Fruit fly (Drosophila melanogaster) whole organism, adult: ENCODE measurements around the gene CG32679.

Experiments
- CG11617 ChIP-seq: fragments of 200-800 bp; sonication (Bioruptor generic); optimal IDR thresholded peaks from 2 replicates; lab custom pipeline; 2017; ENCODE audit warnings: mild to moderate bottlenecking, missing biosample characterization, missing genetic modification reagents, missing genetic modification characterization
- CG12768 ChIP-seq: fragments of 200-800 bp; sonication (Bioruptor generic); optimal IDR thresholded peaks from 2 replicates; lab custom pipeline; 2017; ENCODE audit warnings: missing biosample characterization, missing genetic modification characterization, mild to moderate bottlenecking, moderate library complexity, missing genetic modification reagents
- CG1620 ChIP-seq: fragments of 200-800 bp; sonication (Bioruptor generic); optimal IDR thresholded peaks from 2 replicates; lab custom pipeline; 2016; ENCODE audit warnings: missing biosample characterization, missing genetic modification characterization
- CG5204 ChIP-seq: fragments of 200-800 bp; sonication (Bioruptor generic); optimal IDR thresholded peaks from 2 replicates; lab custom pipeline; 2016; ENCODE audit warnings: missing biosample characterization, missing genetic modification characterization
- Clk ChIP-seq: fragments of 200-800 bp; sonication (Bioruptor generic); optimal IDR thresholded peaks from 2 replicates; lab custom pipeline; 2017; ENCODE audit warnings: missing biosample characterization, missing genetic modification characterization
- Crg-1 ChIP-seq: fragments of 200-800 bp; sonication (Bioruptor generic); optimal IDR thresholded peaks from 2 replicates; lab custom pipeline; 2016; ENCODE audit warnings: missing biosample characterization, missing genetic modification characterization
- Mnt ChIP-seq: fragments of 200-800 bp; sonication (Bioruptor generic); optimal IDR thresholded peaks from 2 replicates; lab custom pipeline; 2016; ENCODE audit warnings: missing biosample characterization, mild to moderate bottlenecking, missing genetic modification characterization
- cic ChIP-seq: fragments of 200-800 bp; sonication (Bioruptor generic); optimal IDR thresholded peaks from 2 replicates; lab custom pipeline; 2017; ENCODE audit warnings: missing biosample characterization, mild to moderate bottlenecking, missing genetic modification characterization, moderate library complexity
- kay ChIP-seq: fragments of 200-800 bp; sonication (Bioruptor generic); peaks from one replicate; lab custom pipeline; 2016; ENCODE audit warnings: missing biosample characterization, missing genetic modification characterization, borderline replicate concordance
- pad ChIP-seq: fragments of 200-800 bp; sonication (Bioruptor generic); optimal IDR thresholded peaks from 3 replicates; lab custom pipeline; 2017; ENCODE audit warnings: missing biosample characterization, missing genetic modification characterization, mild to moderate bottlenecking, moderate library complexity, missing genetic modification reagents
- toe ChIP-seq: fragments of 200-800 bp; sonication (Bioruptor generic); optimal IDR thresholded peaks from 2 replicates; lab custom pipeline; 2016; ENCODE audit warnings: missing biosample characterization, missing genetic modification characterization

dm6 chrX:10369315-10369714 lies 2.0 kb upstream of the CG32679 start:
- no peak for TF ChIP-seq CG12768
- TF ChIP-seq cic (GFP tag; lab: Kevin White, UChicago) = no peak
- TF ChIP-seq CG11617 (GFP tag; lab: Kevin White, UChicago) = no peak
- TF ChIP-seq CG1620 (GFP tag; lab: Kevin White, UChicago) = no peak
- TF ChIP-seq CG5204 = no peak
- no peak for TF ChIP-seq kay
- no peak for TF ChIP-seq toe
- no peak for TF ChIP-seq Crg-1 (GFP tag; lab: Kevin White, UChicago)
- no peak for TF ChIP-seq Mnt (GFP tag; lab: Kevin White, UChicago)
- TF ChIP-seq pad (GFP tag; lab: Kevin White, UChicago) = no peak
- no peak for TF ChIP-seq Clk (GFP tag; lab: Kevin White, UChicago)
